Worm (Caenorhabditis elegans): ENCODE data around the gene cutl-17.

- TF ChIP-seq unc-39 (tag; optimal IDR thresholded peaks at IDR 0.05) (no peak), nhr-11 (tag; optimal IDR thresholded peaks at IDR 0.05) (no peak), ztf-4 (tag; optimal IDR thresholded peaks at IDR 0.05) (no peak)
These were observed 27.7 kb upstream of the cutl-17 start, which contains the start of gene gadr-2 for ce11 chrIV:9485040-9485439.

All from whole organism, L2 larva.